Worm (Caenorhabditis elegans) whole organism, L2 larva: ENCODE data around the gene klp-12.

Experiments used
- F13H6.1 ChIP-seq: sonication (generic microtip); optimal IDR thresholded peaks from 2 replicates; lab custom pipeline; 2016; ENCODE audit warnings: missing genetic modification characterization, missing compliant biosample characterization
- ama-1 ChIP-seq: fragments of 150-350 bp; optimal IDR thresholded peaks from 2 replicates; lab custom pipeline; 2018; ENCODE audit warnings: inconsistent platforms
- ceh-16 ChIP-seq: fragments of 150-350 bp; optimal IDR thresholded peaks from 2 replicates; lab custom pipeline; 2014; ENCODE audit warnings: missing biosample characterization, missing genetic modification characterization
- dmd-4 ChIP-seq: sonication (generic microtip); optimal IDR thresholded peaks from 2 replicates; lab custom pipeline; 2017; ENCODE audit warnings: missing biosample characterization, missing genetic modification characterization
- fos-1 ChIP-seq: fragments of 150-350 bp; optimal IDR thresholded peaks from 2 replicates; lab custom pipeline; 2014; ENCODE audit warnings: missing biosample characterization, missing genetic modification characterization
- lsy-2 ChIP-seq, 2 experiments: fragments of 150-350 bp in 1 of 2; sonication (generic microtip) in 1 of 2; optimal IDR thresholded peaks; 2 replicates each; lab custom pipeline; 2014 to 2017; ENCODE audit warnings: missing biosample characterization in 2 of 2, missing genetic modification characterization in 2 of 2
- nhr-11 ChIP-seq: fragments of 150-350 bp; optimal IDR thresholded peaks from 2 replicates; lab custom pipeline; 2014; ENCODE audit warnings: missing biosample characterization, missing genetic modification characterization
- nhr-12 ChIP-seq: fragments of 150-350 bp; optimal IDR thresholded peaks from 2 replicates; lab custom pipeline; 2014; ENCODE audit warnings: missing biosample characterization, missing genetic modification characterization
- nhr-6 ChIP-seq: fragments of 150-350 bp; optimal IDR thresholded peaks from 2 replicates; lab custom pipeline; 2014; ENCODE audit warnings: missing biosample characterization, missing genetic modification characterization
- sem-4 ChIP-seq: fragments of 150-350 bp; optimal IDR thresholded peaks from 2 replicates; lab custom pipeline; 2014; ENCODE audit warnings: missing biosample characterization, missing genetic modification reagents, missing genetic modification characterization
- unc-39 ChIP-seq: fragments of 150-350 bp; optimal IDR thresholded peaks from 2 replicates; lab custom pipeline; 2014; ENCODE audit warnings: missing biosample characterization, missing genetic modification characterization
- unc-62 ChIP-seq: fragments of 150-350 bp; optimal IDR thresholded peaks from 2 replicates; lab custom pipeline; 2014; ENCODE audit warnings: missing biosample characterization, missing genetic modification reagents, missing genetic modification characterization
- ztf-1 ChIP-seq: fragments of 200-800 bp; sonication (Bioruptor generic); conservative IDR thresholded peaks from 2 replicates; pipeline ENCODE4 v1.3.6; 2022; ENCODE audit warnings: missing genetic modification characterization, missing compliant biosample characterization

DNA sequence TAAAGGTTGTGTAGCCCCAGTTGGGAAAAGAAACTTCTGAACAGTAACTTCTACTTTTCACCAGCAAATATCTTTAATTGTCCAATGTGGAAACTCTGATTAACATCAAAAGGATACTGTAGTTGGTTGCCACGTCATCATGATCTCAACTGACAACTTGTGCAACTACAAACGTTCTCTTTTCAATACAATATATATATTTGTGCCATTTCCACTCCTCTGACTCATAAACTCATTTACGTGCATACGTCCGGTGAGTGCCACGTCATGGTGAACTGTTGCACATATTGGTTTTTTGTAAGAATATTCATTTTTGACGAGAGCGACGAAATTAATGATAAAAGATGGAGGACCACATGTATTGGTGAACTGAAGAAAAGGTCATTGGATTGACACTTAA lies 51.9 kb downstream of the klp-12 start:
- no peak for TF ChIP-seq F13H6.1 (tag; lab: Kevin White, UChicago)
- TF ChIP-seq unc-39 (tag; lab: Kevin White, UChicago) = no peak
- no peak for TF ChIP-seq fos-1 (tag; lab: Kevin White, UChicago)
- TF ChIP-seq dmd-4 = no peak
- TF ChIP-seq ama-1 (lab: Kevin White, UChicago) = no peak
- TF ChIP-seq nhr-6 (tag; lab: Kevin White, UChicago) = no peak
- TF ChIP-seq unc-62 = no peak
- TF ChIP-seq lsy-2 (tag; optimal IDR thresholded peaks at IDR 0.05; lab: Kevin White, UChicago) = no peak
- no peak for TF ChIP-seq nhr-11 (tag; lab: Kevin White, UChicago)
- TF ChIP-seq ceh-16 (tag; lab: Kevin White, UChicago) = no peak
- TF ChIP-seq sem-4 (tag; lab: Kevin White, UChicago) = no peak
- TF ChIP-seq nhr-12 (tag; lab: Kevin White, UChicago) = no peak
- TF ChIP-seq ztf-1 = no peak
